Worm (Caenorhabditis elegans) whole organism, L4 larva: ENCODE data around the gene H39E20.1.
"Not testable (repeated sequence)": the region's sequence is repeated elsewhere in the genome, so short reads cannot be mapped to it uniquely, and the experiment has no call there.

Experiments
- T26A8.4 ChIP-seq: fragments of 200-800 bp; sonication (Bioruptor generic); IDR thresholded peaks from 2 replicates; pipeline ENCODE4 v1.3.6; 2022; ENCODE audit warnings: missing genetic modification characterization, missing compliant biosample characterization
- ZK546.5 ChIP-seq, 2 experiments: sonication (generic microtip); optimal IDR thresholded peaks; 2 replicates each; lab custom pipeline; 2017; ENCODE audit warnings: missing biosample characterization in 2 of 2, missing genetic modification characterization in 2 of 2
- dve-1 ChIP-seq: sonication (generic microtip); optimal IDR thresholded peaks from 2 replicates; lab custom pipeline; 2017; ENCODE audit warnings: antibody characterized with exemption, mild to moderate bottlenecking, missing genetic modification characterization, missing compliant biosample characterization; ENCODE audit not compliant: insufficient read depth
- lin-15B ChIP-seq: fragments of 150-350 bp; sonication (generic microtip); optimal IDR thresholded peaks from 3 replicates; lab custom pipeline; 2014; ENCODE audit warnings: missing biosample characterization, missing genetic modification characterization
- nhr-76 ChIP-seq: fragments of 150-350 bp; optimal IDR thresholded peaks from 2 replicates; lab custom pipeline; 2014; ENCODE audit warnings: missing biosample characterization, missing genetic modification characterization
- spr-3 ChIP-seq: fragments of 200-800 bp; sonication (Bioruptor generic); optimal IDR thresholded peaks from 2 replicates; lab custom pipeline; 2018; ENCODE audit warnings: mild to moderate bottlenecking, missing genetic modification characterization, missing compliant biosample characterization

ce11 chrX:1403444-1403843, 6.0 kb upstream of the H39E20.1 start, which contains the start of gene ZK402.2:
- TF ChIP-seq T26A8.4; ZK546.5 (tag; optimal IDR thresholded peaks at IDR 0.05; lab: Kevin White, UChicago); dve-1 (tag; lab: Kevin White, UChicago); lin-15B; nhr-76 (tag; lab: Kevin White, UChicago); spr-3 (GFP tag; lab: Kevin White, UChicago): not testable (repeated sequence)
